Fruit fly (Drosophila melanogaster) whole organism, embryonic: ENCODE data around the gene CG33298.

Source experiments
- Aef1 ChIP-seq: fragments of 200-800 bp; sonication (Bioruptor generic); IDR thresholded peaks from 3 replicates; pipeline ENCODE4 v1.3.6; 2022; ENCODE audit warnings: missing biosample characterization, missing genetic modification characterization
- CG1024 ChIP-seq: fragments of 200-800 bp; sonication (Bioruptor generic); IDR thresholded peaks from 2 replicates; pipeline ENCODE4 v1.3.6; 2022; ENCODE audit warnings: missing biosample characterization, missing genetic modification characterization
- CG10979 ChIP-seq: fragments of 200-800 bp; sonication (Bioruptor generic); optimal IDR thresholded peaks from 2 replicates; lab custom pipeline; 2018; ENCODE audit warnings: missing biosample characterization, mild to moderate bottlenecking, missing genetic modification characterization, moderate library complexity
- CG11085 ChIP-seq: fragments of 200-800 bp; sonication (Bioruptor generic); IDR thresholded peaks from 2 replicates; pipeline ENCODE4 v1.3.6; 2022; ENCODE audit warnings: missing biosample characterization, missing genetic modification characterization
- CG11398 ChIP-seq: fragments of 200-800 bp; sonication (Bioruptor generic); optimal IDR thresholded peaks from 2 replicates; lab custom pipeline; 2016; ENCODE audit warnings: missing biosample characterization, missing genetic modification characterization
- CG11456 ChIP-seq: fragments of 200-800 bp; sonication (Bioruptor generic); IDR thresholded peaks from 3 replicates; pipeline ENCODE4 v1.3.6; 2022; ENCODE audit warnings: missing biosample characterization, missing genetic modification characterization
- CG11560 ChIP-seq: fragments of 200-800 bp; sonication (Bioruptor generic); IDR thresholded peaks from 3 replicates; pipeline ENCODE4 v1.3.6; 2022; ENCODE audit warnings: missing biosample characterization, missing genetic modification characterization
- CG14441 ChIP-seq: fragments of 200-800 bp; sonication (Bioruptor generic); IDR thresholded peaks from 2 replicates; pipeline ENCODE4 v1.3.6; 2022; ENCODE audit warnings: missing biosample characterization, missing genetic modification characterization
- CG16815 ChIP-seq: fragments of 200-800 bp; sonication (Bioruptor generic); optimal IDR thresholded peaks from 3 replicates; lab custom pipeline; 2017; ENCODE audit warnings: missing biosample characterization, mild to moderate bottlenecking, missing genetic modification characterization
- CG2678 ChIP-seq: fragments of 200-800 bp; sonication (Bioruptor generic); optimal IDR thresholded peaks from 3 replicates; lab custom pipeline; 2019; ENCODE audit warnings: missing biosample characterization, mild to moderate bottlenecking, missing genetic modification characterization, moderate library complexity
- CG30020 ChIP-seq: fragments of 200-800 bp; optimal IDR thresholded peaks from 2 replicates; lab custom pipeline; 2019; ENCODE audit warnings: missing biosample characterization, mild to moderate bottlenecking, missing genetic modification characterization, moderate library complexity
- CG3847 ChIP-seq: fragments of 200-800 bp; sonication (Bioruptor generic); IDR thresholded peaks from 2 replicates; pipeline ENCODE4 v1.3.6; 2022; ENCODE audit warnings: missing biosample characterization, missing genetic modification characterization
- CG4424 ChIP-seq: fragments of 200-800 bp; sonication (Bioruptor generic); optimal IDR thresholded peaks from 3 replicates; lab custom pipeline; 2016; ENCODE audit warnings: missing biosample characterization, missing genetic modification characterization
- CG4820 ChIP-seq: fragments of 200-800 bp; sonication (Bioruptor generic); optimal IDR thresholded peaks from 3 replicates; lab custom pipeline; 2016; ENCODE audit warnings: missing biosample characterization, missing genetic modification characterization
- CG7556 ChIP-seq: fragments of 200-800 bp; sonication (Bioruptor generic); optimal IDR thresholded peaks from 2 replicates; lab custom pipeline; 2017; ENCODE audit warnings: missing biosample characterization, mild to moderate bottlenecking, missing genetic modification characterization
- CG7987 ChIP-seq: fragments of 200-800 bp; sonication (Bioruptor generic); optimal IDR thresholded peaks from 2 replicates; lab custom pipeline; 2018; ENCODE audit warnings: missing biosample characterization, mild to moderate bottlenecking, missing genetic modification characterization, moderate library complexity
- CG8388 ChIP-seq: fragments of 200-800 bp; sonication (Bioruptor generic); optimal IDR thresholded peaks from 2 replicates; lab custom pipeline; 2019; ENCODE audit warnings: missing biosample characterization, mild to moderate bottlenecking, missing genetic modification characterization, moderate library complexity
- CHES-1-like ChIP-seq: fragments of 200-800 bp; sonication (Bioruptor generic); optimal IDR thresholded peaks from 2 replicates; lab custom pipeline; 2016; ENCODE audit warnings: missing biosample characterization, missing genetic modification characterization
- CoRest ChIP-seq: fragments of 200-800 bp; sonication (Bioruptor generic); optimal IDR thresholded peaks from 3 replicates; lab custom pipeline; 2018; ENCODE audit warnings: missing biosample characterization, mild to moderate bottlenecking, missing genetic modification characterization, moderate library complexity
- Dbx ChIP-seq: fragments of 200-800 bp; sonication (Bioruptor generic); IDR thresholded peaks from 3 replicates; pipeline ENCODE4 v1.3.6; 2022; ENCODE audit warnings: missing biosample characterization, missing genetic modification characterization
- Ets65A ChIP-seq: fragments of 200-800 bp; sonication (Bioruptor generic); peaks from one replicate; lab custom pipeline; 2016; ENCODE audit warnings: missing biosample characterization, missing genetic modification characterization
- HHEX ChIP-seq: fragments of 200-800 bp; sonication (Bioruptor generic); optimal IDR thresholded peaks from 3 replicates; lab custom pipeline; 2017; ENCODE audit warnings: missing biosample characterization, mild to moderate bottlenecking, missing genetic modification characterization, missing genetic modification reagents
- HLH4C ChIP-seq: fragments of 200-800 bp; sonication (Bioruptor generic); IDR thresholded peaks from 3 replicates; pipeline ENCODE4 v1.3.6; 2022; ENCODE audit warnings: missing biosample characterization, missing genetic modification characterization; ENCODE audit not compliant: partially characterized antibody
- HLH54F ChIP-seq: fragments of 200-800 bp; sonication (Bioruptor generic); optimal IDR thresholded peaks from 3 replicates; lab custom pipeline; 2016; ENCODE audit warnings: missing biosample characterization, missing genetic modification characterization
- Hr3 ChIP-seq: fragments of 200-800 bp; sonication (Bioruptor generic); optimal IDR thresholded peaks from 3 replicates; lab custom pipeline; 2016; ENCODE audit warnings: missing biosample characterization, missing genetic modification characterization
- Hsf ChIP-seq: fragments of 200-800 bp; sonication (Bioruptor generic); optimal IDR thresholded peaks from 3 replicates; lab custom pipeline; 2016; ENCODE audit warnings: missing biosample characterization, missing genetic modification characterization
- Max ChIP-seq: fragments of 200-800 bp; sonication (Bioruptor generic); optimal IDR thresholded peaks from 2 replicates; lab custom pipeline; 2016; ENCODE audit warnings: missing biosample characterization, mild to moderate bottlenecking, missing genetic modification characterization
- Med ChIP-seq: fragments of 200-800 bp; sonication (Bioruptor generic); peaks from one replicate; lab custom pipeline; 2016; ENCODE audit warnings: missing biosample characterization, missing genetic modification characterization, mild to moderate bottlenecking, inconsistent platforms, moderate library complexity
- ara ChIP-seq: fragments of 200-800 bp; sonication (Bioruptor generic); IDR thresholded peaks from 2 replicates; pipeline ENCODE4 v1.3.6; 2022; ENCODE audit warnings: missing biosample characterization, missing genetic modification characterization
- bcd ChIP-seq: fragments of 200-800 bp; sonication (Bioruptor generic); optimal IDR thresholded peaks from 2 replicates; lab custom pipeline; 2017; ENCODE audit warnings: missing biosample characterization, mild to moderate bottlenecking, missing genetic modification characterization
- cato ChIP-seq: fragments of 200-800 bp; sonication (Bioruptor generic); optimal IDR thresholded peaks from 2 replicates; lab custom pipeline; 2016; ENCODE audit warnings: missing biosample characterization, missing genetic modification characterization, borderline replicate concordance
- cg ChIP-seq: fragments of 200-800 bp; sonication (Bioruptor generic); optimal IDR thresholded peaks from 3 replicates; lab custom pipeline; 2019; ENCODE audit warnings: missing biosample characterization, mild to moderate bottlenecking, missing genetic modification characterization, moderate library complexity
- ci ChIP-seq: fragments of 200-800 bp; sonication (Bioruptor generic); IDR thresholded peaks from 3 replicates; pipeline ENCODE4 v1.3.6; 2022; ENCODE audit warnings: missing biosample characterization, missing genetic modification characterization
- fd102C ChIP-seq: fragments of 200-800 bp; sonication (Bioruptor generic); optimal IDR thresholded peaks from 2 replicates; lab custom pipeline; 2018; ENCODE audit warnings: missing biosample characterization, mild to moderate bottlenecking, missing genetic modification characterization, moderate library complexity
- gsb ChIP-seq: fragments of 200-800 bp; sonication (Bioruptor generic); IDR thresholded peaks from 2 replicates; pipeline ENCODE4 v1.3.6; 2022; ENCODE audit warnings: missing biosample characterization, missing genetic modification characterization
- kay ChIP-seq: fragments of 200-800 bp; sonication (Bioruptor generic); optimal IDR thresholded peaks from 2 replicates; lab custom pipeline; 2016; ENCODE audit warnings: missing biosample characterization, missing genetic modification characterization
- lilli ChIP-seq: fragments of 200-800 bp; sonication (Bioruptor generic); optimal IDR thresholded peaks from 3 replicates; lab custom pipeline; 2016; ENCODE audit warnings: missing biosample characterization, missing genetic modification characterization
- lola ChIP-seq, 3 experiments: fragments of >200 bp in 2 of 3; fragments of 200-800 bp in 1 of 3; sonication (Bioruptor generic) in 1 of 3; optimal IDR thresholded peaks; 2 replicates each; lab custom pipeline; 2017 to 2019; ENCODE audit warnings: missing biosample characterization in 3 of 3, missing genetic modification characterization in 3 of 3, mild to moderate bottlenecking in 1 of 3, moderate library complexity in 1 of 3
- lov ChIP-seq, 2 experiments: fragments of 200-800 bp in 1 of 2; fragments of >200 bp in 1 of 2; sonication (Bioruptor generic) in 1 of 2; IDR thresholded peaks in 1 of 2; optimal IDR thresholded peaks in 1 of 2; 2 replicates in 1 of 2; 3 replicates in 1 of 2; pipeline versions ENCODE4 v1.3.6 to Lab custom; 2017 to 2022; ENCODE audit warnings: missing biosample characterization in 1 of 2, missing genetic modification characterization in 1 of 2
- mirr ChIP-seq: fragments of 200-800 bp; sonication (Bioruptor generic); optimal IDR thresholded peaks from 3 replicates; lab custom pipeline; 2018; ENCODE audit warnings: missing biosample characterization, mild to moderate bottlenecking, missing genetic modification characterization
- odd ChIP-seq: fragments of 200-800 bp; sonication (Bioruptor generic); optimal IDR thresholded peaks from 2 replicates; lab custom pipeline; 2017; ENCODE audit warnings: missing biosample characterization, mild to moderate bottlenecking, missing genetic modification characterization
- pan ChIP-seq, 4 experiments: fragments of >200 bp in 3 of 4; fragments of 200-800 bp in 1 of 4; sonication (Bioruptor generic) in 1 of 4; optimal IDR thresholded peaks in 3 of 4; IDR thresholded peaks in 1 of 4; 2 replicates each; pipeline versions ENCODE4 v1.3.6 to Lab custom; 2017 to 2022; ENCODE audit warnings: missing biosample characterization in 2 of 4, missing genetic modification characterization in 2 of 4, mixed read lengths in 1 of 4
- pho ChIP-seq: fragments of 200-800 bp; sonication (Bioruptor generic); optimal IDR thresholded peaks from 2 replicates; lab custom pipeline; 2016; ENCODE audit warnings: missing biosample characterization, missing genetic modification characterization
- rib ChIP-seq: fragments of 200-800 bp; sonication (Bioruptor generic); IDR thresholded peaks from 2 replicates; pipeline ENCODE4 v1.3.6; 2022; ENCODE audit warnings: missing biosample characterization, missing genetic modification characterization
- sna ChIP-seq: fragments of 200-800 bp; sonication (Bioruptor generic); IDR thresholded peaks from 2 replicates; pipeline ENCODE4 v1.3.6; 2022; ENCODE audit warnings: missing biosample characterization, missing genetic modification characterization; ENCODE audit not compliant: partially characterized antibody
- sqz ChIP-seq: fragments of 200-800 bp; sonication (Bioruptor generic); optimal IDR thresholded peaks from 3 replicates; lab custom pipeline; 2018; ENCODE audit warnings: missing biosample characterization, mild to moderate bottlenecking, missing genetic modification characterization
- zen2 ChIP-seq: fragments of 200-800 bp; sonication (Bioruptor generic); IDR thresholded peaks from 3 replicates; pipeline ENCODE4 v1.3.6; 2022; ENCODE audit warnings: missing biosample characterization, missing genetic modification characterization; ENCODE audit not compliant: partially characterized antibody

CG33298 gene

dm6 chr2L:9495418-9495779 lies at the start of gene CG33298 (continued):
- TF ChIP-seq zen2 = no peak
- no peak for TF ChIP-seq CG11560 (tag; lab: Robert Waterston, UW)
- TF ChIP-seq CG4424 = no peak
- no peak for TF ChIP-seq lov (optimal IDR thresholded peaks at IDR 0.05; lab: Kevin White, UChicago)
- TF ChIP-seq lov (GFP tag; IDR thresholded peaks at IDR 0.05; lab: Robert Waterston, UW) = no peak
- TF ChIP-seq ci (GFP tag; lab: Robert Waterston, UW) = 0 out of 3 replicates have a peak, but pooled peaks have one; percentile 8
- TF ChIP-seq CG1024 = no peak
- TF ChIP-seq Hsf (GFP tag; lab: Kevin White, UChicago) = no peak
- no peak for TF ChIP-seq CG11398 (GFP tag; lab: Kevin White, UChicago)
- no peak for TF ChIP-seq CG8388
- no peak for TF ChIP-seq sqz (GFP tag; lab: Kevin White, UChicago)
- no peak; the same call in 2 of the 3 replicates for TF ChIP-seq HLH4C (GFP tag; lab: Robert Waterston, UW)
- TF ChIP-seq fd102C = no peak
- TF ChIP-seq Ets65A (GFP tag; lab: Kevin White, UChicago) = no peak
- no peak for TF ChIP-seq CG2678
- TF ChIP-seq sna = no peak
- peak; percentile 37 for TF ChIP-seq Med (GFP tag; lab: Kevin White, UChicago)
- TF ChIP-seq pho (GFP tag; lab: Kevin White, UChicago) = no peak
- TF ChIP-seq Aef1 (GFP tag; lab: Robert Waterston, UW) = no peak
- TF ChIP-seq rib (GFP tag; lab: Robert Waterston, UW) = 0 out of 2 replicates have a peak, but pooled peaks have one; percentile 15
- no peak for TF ChIP-seq cato (GFP tag; lab: Kevin White, UChicago)
- TF ChIP-seq CG7987 = no peak
- peak; percentile 80 for TF ChIP-seq cg (GFP tag; lab: Kevin White, UChicago)
- no peak for TF ChIP-seq Max (GFP tag; lab: Kevin White, UChicago)
- no peak for TF ChIP-seq CG11085
- TF ChIP-seq CHES-1-like (GFP tag; lab: Kevin White, UChicago) = no peak
- peak; percentile 10 for TF ChIP-seq odd (GFP tag; lab: Kevin White, UChicago)
- TF ChIP-seq CG3847 (GFP tag; lab: Robert Waterston, UW) = no peak
- TF ChIP-seq bcd (GFP tag; lab: Kevin White, UChicago) = no peak
- no peak for TF ChIP-seq CG10979 (tag; lab: Kevin White, UChicago)
- TF ChIP-seq ara (GFP tag; lab: Robert Waterston, UW) = no peak
- TF ChIP-seq CG16815 (GFP tag; lab: Kevin White, UChicago) = no peak
- no peak for TF ChIP-seq CG4820 (GFP tag; lab: Kevin White, UChicago)
- TF ChIP-seq pan (optimal IDR thresholded peaks at IDR 0.05; lab: Kevin White, UChicago) = no peak
- no peak for TF ChIP-seq pan (GFP tag; optimal IDR thresholded peaks at IDR 0.05 in 1 of 2, IDR thresholded peaks at IDR 0.05 in 1 of 2)
- TF ChIP-seq CG14441 (GFP tag; lab: Robert Waterston, UW) = no peak
- TF ChIP-seq CG7556 (GFP tag; lab: Kevin White, UChicago) = no peak
- no peak for TF ChIP-seq HHEX (GFP tag; lab: Kevin White, UChicago)
- no peak for TF ChIP-seq lola (GFP tag; optimal IDR thresholded peaks at IDR 0.05; lab: Kevin White, UChicago)
- no peak for TF ChIP-seq CoRest (tag; lab: Kevin White, UChicago)
- TF ChIP-seq Hr3 (GFP tag; lab: Kevin White, UChicago) = no peak
- no peak for TF ChIP-seq kay (GFP tag; lab: Kevin White, UChicago)
- TF ChIP-seq mirr = no peak
- no peak for TF ChIP-seq CG30020 (tag; lab: Kevin White, UChicago)
- no peak for TF ChIP-seq lilli
- TF ChIP-seq Dbx (GFP tag; lab: Robert Waterston, UW) = 0 out of 3 replicates have a peak, but pooled peaks have one; percentile 11
- no peak for TF ChIP-seq HLH54F (GFP tag; lab: Kevin White, UChicago)
- no peak for TF ChIP-seq gsb (GFP tag; lab: Robert Waterston, UW)
- no peak for TF ChIP-seq CG11456 (GFP tag; lab: Robert Waterston, UW)
